Worm (Caenorhabditis elegans): ENCODE data around the gene nspc-17.

DNA sequence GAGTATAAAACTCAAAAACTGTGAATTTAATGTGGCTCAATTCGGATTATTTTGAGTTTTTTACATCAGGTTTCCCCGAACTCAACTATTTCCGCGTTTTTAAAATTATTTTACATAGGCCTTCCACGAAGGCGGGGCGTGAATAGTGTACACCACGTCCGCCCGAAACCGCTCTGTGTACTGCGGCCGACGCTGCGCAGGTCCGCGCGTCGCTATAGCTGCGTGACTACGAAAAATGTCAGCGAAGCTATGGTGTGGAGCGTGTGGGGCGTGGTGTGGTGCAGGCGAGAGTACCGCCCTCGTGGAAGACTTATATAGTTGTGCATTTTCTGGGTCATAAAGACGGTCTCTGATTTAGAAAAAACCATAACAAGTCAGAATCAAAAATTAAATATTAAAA, 7.1 kb downstream of the nspc-17 start:
- TF ChIP-seq ham-2 (GFP tag; optimal IDR thresholded peaks at IDR 0.05) (no peak), elt-3 (tag; optimal IDR thresholded peaks at IDR 0.05) (no peak)

All from whole organism, mixed stage, embryonic.